Fruit fly (Drosophila melanogaster): ENCODE measurements around the gene CG42713.

DNA sequence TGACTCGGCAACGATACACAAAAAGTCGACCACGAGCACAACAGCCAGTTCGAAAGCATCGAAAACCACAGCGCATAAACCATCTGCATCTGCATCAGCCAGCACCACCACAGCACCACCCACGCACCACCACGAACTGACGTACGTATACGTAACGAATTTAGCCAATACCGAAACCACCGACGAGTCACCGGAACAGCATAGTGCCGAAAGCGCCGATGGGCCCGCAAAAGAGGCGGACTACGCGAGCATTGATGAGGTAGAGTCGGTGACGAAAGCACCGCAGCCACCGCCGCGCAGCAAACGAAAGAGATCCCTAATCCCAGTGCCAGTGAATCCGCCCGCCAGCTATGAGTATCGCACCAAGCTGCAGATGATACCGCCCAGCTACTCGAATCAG lies 39.9 kb downstream of the CG42713 start:
- TF ChIP-seq fru (GFP tag; optimal IDR thresholded peaks at IDR 0.05) (no peak), sage (GFP tag; optimal IDR thresholded peaks at IDR 0.05) (no peak), woc (GFP tag; optimal IDR thresholded peaks at IDR 0.05) (no peak), dl (GFP tag; optimal IDR thresholded peaks at IDR 0.05; ENCODE audit: insufficient read depth in 1 of 2, partially characterized antibody in 2 of 2) (no peak), OdsH (GFP tag; optimal IDR thresholded peaks at IDR 0.05) (no peak), usp (GFP tag; optimal IDR thresholded peaks at IDR 0.05) (no peak), br (GFP tag; optimal IDR thresholded peaks at IDR 0.05) (no peak), dsf (GFP tag; optimal IDR thresholded peaks at IDR 0.05; ENCODE audit: borderline replicate concordance) (no peak), Dfd (GFP tag; optimal IDR thresholded peaks at IDR 0.05) (no peak), CrebA (GFP tag; optimal IDR thresholded peaks at IDR 0.05; ENCODE audit: borderline replicate concordance) (no peak), tai (GFP tag; optimal IDR thresholded peaks at IDR 0.05) (no peak), pan (optimal IDR thresholded peaks at IDR 0.05) (no peak), h (GFP tag; optimal IDR thresholded peaks at IDR 0.05) (no peak), lola (GFP tag; optimal IDR thresholded peaks at IDR 0.05) (no peak)
